Fruit fly (Drosophila melanogaster): ENCODE results near the gene CG8042.

- no peak for TF ChIP-seq CTCF (optimal IDR thresholded peaks at IDR 0.05)
- TF ChIP-seq CG8478 (optimal IDR thresholded peaks at IDR 0.05) = no peak
Observed at dm6 chr3L:7935933-7936494, 38.8 kb downstream of the CG8042 start, which contains the start of the genes syd and Srp9.
